Worm (Caenorhabditis elegans) whole organism, L3 larva: ENCODE data around the gene F27C8.2.
"Not testable (repeated sequence)": the region's sequence is repeated elsewhere in the genome, so short reads cannot be mapped to it uniquely, and the experiment has no call there.

Experiments
- ama-1 ChIP-seq: fragments of 150-350 bp; optimal IDR thresholded peaks from 2 replicates; lab custom pipeline; 2018
- ceh-82 ChIP-seq: fragments of 150-350 bp; optimal IDR thresholded peaks from 2 replicates; lab custom pipeline; 2014; ENCODE audit warnings: missing biosample characterization, missing genetic modification characterization
- ceh-9 ChIP-seq: sonication (generic microtip); optimal IDR thresholded peaks from 2 replicates; lab custom pipeline; 2018; ENCODE audit warnings: missing biosample characterization, missing genetic modification characterization
- daf-12 ChIP-seq: fragments of 150-350 bp; optimal IDR thresholded peaks from 2 replicates; lab custom pipeline; 2014; ENCODE audit warnings: missing biosample characterization, missing genetic modification reagents, missing genetic modification characterization
- egl-27 ChIP-seq: sonication (generic microtip); optimal IDR thresholded peaks from 4 replicates; lab custom pipeline; 2017; ENCODE audit warnings: missing biosample characterization, missing genetic modification reagents, missing genetic modification characterization
- egl-5 ChIP-seq: fragments of 150-350 bp; optimal IDR thresholded peaks from 2 replicates; lab custom pipeline; 2017; ENCODE audit warnings: missing biosample characterization, missing genetic modification reagents, missing genetic modification characterization, inconsistent platforms
- elt-1 ChIP-seq: fragments of 150-350 bp; optimal IDR thresholded peaks from 2 replicates; lab custom pipeline; 2014; ENCODE audit warnings: missing biosample characterization, missing genetic modification characterization
- elt-2 ChIP-seq: sonication (generic microtip); optimal IDR thresholded peaks from 2 replicates; lab custom pipeline; 2016; ENCODE audit warnings: missing genetic modification reagents, mild to moderate bottlenecking, missing genetic modification characterization, missing compliant biosample characterization
- elt-3 ChIP-seq, 3 experiments: fragments of 150-350 bp in 1 of 3; sonication (generic microtip) in 2 of 3; optimal IDR thresholded peaks; 2 replicates in 2 of 3; 4 replicates in 1 of 3; lab custom pipeline; 2014 to 2017; ENCODE audit warnings: missing biosample characterization in 3 of 3, missing genetic modification characterization in 3 of 3
- fkh-10 ChIP-seq: sonication (generic microtip); optimal IDR thresholded peaks from 2 replicates; lab custom pipeline; 2017; ENCODE audit warnings: missing biosample characterization, missing genetic modification reagents, missing genetic modification characterization
- fkh-2 ChIP-seq: fragments of 150-350 bp; optimal IDR thresholded peaks from 2 replicates; lab custom pipeline; 2014; ENCODE audit warnings: missing biosample characterization, missing genetic modification reagents, missing genetic modification characterization
- jun-1 ChIP-seq: fragments of 150-350 bp; optimal IDR thresholded peaks from 2 replicates; lab custom pipeline; 2014; ENCODE audit warnings: missing biosample characterization, missing genetic modification reagents, missing genetic modification characterization
- lin-15B ChIP-seq: fragments of 150-350 bp; optimal IDR thresholded peaks from 2 replicates; lab custom pipeline; 2014; ENCODE audit warnings: missing biosample characterization, missing genetic modification characterization
- lin-39 ChIP-seq: fragments of 150-350 bp; optimal IDR thresholded peaks from 2 replicates; lab custom pipeline; 2018; ENCODE audit warnings: missing biosample characterization, missing genetic modification reagents, missing genetic modification characterization
- lsy-12 ChIP-seq: sonication (generic microtip); optimal IDR thresholded peaks from 2 replicates; lab custom pipeline; 2016; ENCODE audit warnings: mild to moderate bottlenecking, missing genetic modification characterization, missing compliant biosample characterization
- mdl-1 ChIP-seq: fragments of 150-350 bp; optimal IDR thresholded peaks from 2 replicates; lab custom pipeline; 2014; ENCODE audit warnings: missing biosample characterization, missing genetic modification characterization
- mml-1 ChIP-seq: fragments of 150-350 bp; sonication (generic microtip); optimal IDR thresholded peaks from 3 replicates; lab custom pipeline; 2014; ENCODE audit warnings: missing biosample characterization, missing genetic modification characterization
- nfya-1 ChIP-seq: sonication (generic microtip); optimal IDR thresholded peaks from 2 replicates; lab custom pipeline; 2017; ENCODE audit warnings: missing genetic modification characterization, mild to moderate bottlenecking, missing compliant biosample characterization, antibody characterized with exemption, moderate library complexity; ENCODE audit not compliant: insufficient read depth
- nhr-11 ChIP-seq: fragments of 150-350 bp; optimal IDR thresholded peaks from 2 replicates; lab custom pipeline; 2014; ENCODE audit warnings: missing biosample characterization, missing genetic modification characterization
- nhr-12 ChIP-seq: fragments of 150-350 bp; optimal IDR thresholded peaks from 2 replicates; lab custom pipeline; 2014; ENCODE audit warnings: missing biosample characterization, missing genetic modification characterization
- nhr-23 ChIP-seq: fragments of 150-350 bp; optimal IDR thresholded peaks from 2 replicates; lab custom pipeline; 2014; ENCODE audit warnings: missing biosample characterization, missing genetic modification reagents, missing genetic modification characterization
- nhr-237 ChIP-seq: fragments of 150-350 bp; optimal IDR thresholded peaks from 2 replicates; lab custom pipeline; 2014; ENCODE audit warnings: missing biosample characterization, missing genetic modification characterization
- nhr-28 ChIP-seq: fragments of 150-350 bp; optimal IDR thresholded peaks from 2 replicates; lab custom pipeline; 2014; ENCODE audit warnings: missing biosample characterization, missing genetic modification characterization
- nhr-43 ChIP-seq: sonication (generic microtip); optimal IDR thresholded peaks from 2 replicates; lab custom pipeline; 2016; ENCODE audit warnings: mild to moderate bottlenecking, missing genetic modification characterization, missing compliant biosample characterization; ENCODE audit not compliant: poor library complexity, severe bottlenecking
- nhr-67 ChIP-seq: fragments of 150-350 bp; optimal IDR thresholded peaks from 2 replicates; lab custom pipeline; 2014; ENCODE audit warnings: missing biosample characterization, missing genetic modification characterization
- nhr-77 ChIP-seq: fragments of 150-350 bp; optimal IDR thresholded peaks from 2 replicates; lab custom pipeline; 2014; ENCODE audit warnings: missing biosample characterization, missing genetic modification characterization
- pha-4 ChIP-seq: fragments of 150-350 bp; optimal IDR thresholded peaks from 2 replicates; lab custom pipeline; 2014; ENCODE audit warnings: missing biosample characterization, missing genetic modification reagents, missing genetic modification characterization
- sea-2 ChIP-seq: fragments of 150-350 bp; sonication (generic microtip); optimal IDR thresholded peaks from 4 replicates; lab custom pipeline; 2014; ENCODE audit warnings: missing biosample characterization, missing genetic modification reagents, missing genetic modification characterization
- skn-1 ChIP-seq: fragments of 150-350 bp; optimal IDR thresholded peaks from 2 replicates; lab custom pipeline; 2014; ENCODE audit warnings: missing biosample characterization, missing genetic modification characterization
- snpc-4 ChIP-seq: fragments of 150-350 bp; optimal IDR thresholded peaks from 2 replicates; lab custom pipeline; 2014; ENCODE audit warnings: missing biosample characterization, missing genetic modification characterization
- unc-39 ChIP-seq: sonication (generic microtip); optimal IDR thresholded peaks from 4 replicates; lab custom pipeline; 2017; ENCODE audit warnings: missing biosample characterization, missing genetic modification characterization
- unc-62 ChIP-seq: fragments of 150-350 bp; sonication (generic microtip); optimal IDR thresholded peaks from 4 replicates; lab custom pipeline; 2014; ENCODE audit warnings: missing biosample characterization, missing genetic modification reagents, missing genetic modification characterization
- zag-1 ChIP-seq: fragments of 150-350 bp; optimal IDR thresholded peaks from 2 replicates; lab custom pipeline; 2014; ENCODE audit warnings: missing biosample characterization, missing genetic modification characterization
- ztf-4 ChIP-seq: fragments of 150-350 bp; optimal IDR thresholded peaks from 2 replicates; lab custom pipeline; 2014; ENCODE audit warnings: missing biosample characterization, missing genetic modification characterization

Gene F27C8.2

ce11 chrIV:9595779-9596406 is at the start of gene F27C8.2, which contains the start of gene F27C8.3:
Gene F27C8.2 (plus strand): TSS chrIV:9596356.
Gene F27C8.3 (minus strand): TSS chrIV:9595879.
- TF ChIP-seq egl-27, nhr-77, nhr-67 (tag; lab: Kevin White, UChicago): not testable (repeated sequence)

DNA sequence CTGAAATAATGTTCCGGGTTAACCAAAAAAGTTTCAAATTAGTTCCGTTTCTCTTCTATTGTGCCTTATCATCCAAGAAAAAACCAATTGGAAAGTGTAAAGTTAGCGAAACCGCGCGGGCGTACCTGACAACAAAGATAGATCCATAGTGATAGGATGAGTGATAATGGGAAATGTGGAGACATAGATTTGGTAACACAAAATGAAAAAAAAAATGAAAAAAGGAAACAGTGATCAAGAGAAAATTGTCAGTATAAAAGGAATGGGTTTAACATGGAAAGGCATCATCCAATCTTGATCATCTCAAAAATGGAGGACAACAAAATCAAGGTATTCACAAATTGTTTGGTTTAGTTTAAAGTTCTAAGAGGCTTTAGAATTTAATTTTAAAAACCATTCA is 33.1 kb upstream of the F27C8.2 start, which contains the start of gene col-122:
Gene col-122 (plus strand): TSS at position 301 of the 400 bp plus-strand sequence.
- no peak for TF ChIP-seq pha-4 (tag; lab: Kevin White, UChicago)
- no peak for TF ChIP-seq elt-3 (tag; optimal IDR thresholded peaks at IDR 0.05; lab: Kevin White, UChicago)
- no peak for TF ChIP-seq nhr-28 (tag; lab: Kevin White, UChicago)
- TF ChIP-seq skn-1 (tag; lab: Kevin White, UChicago): no peak
- TF ChIP-seq nhr-77 (tag; lab: Kevin White, UChicago): no peak
- no peak for TF ChIP-seq sea-2
- TF ChIP-seq elt-1 (tag; lab: Kevin White, UChicago): no peak
- TF ChIP-seq mml-1 (tag; lab: Kevin White, UChicago): no peak
- no peak for TF ChIP-seq zag-1 (tag; lab: Kevin White, UChicago)
- no peak for TF ChIP-seq ceh-9 (tag; lab: Kevin White, UChicago)
- TF ChIP-seq nhr-237 (tag; lab: Kevin White, UChicago): no peak
- no peak for TF ChIP-seq fkh-2 (tag; lab: Kevin White, UChicago)
- no peak for TF ChIP-seq ama-1 (lab: Kevin White, UChicago)
- no peak for TF ChIP-seq egl-5 (tag; lab: Kevin White, UChicago)

DNA sequence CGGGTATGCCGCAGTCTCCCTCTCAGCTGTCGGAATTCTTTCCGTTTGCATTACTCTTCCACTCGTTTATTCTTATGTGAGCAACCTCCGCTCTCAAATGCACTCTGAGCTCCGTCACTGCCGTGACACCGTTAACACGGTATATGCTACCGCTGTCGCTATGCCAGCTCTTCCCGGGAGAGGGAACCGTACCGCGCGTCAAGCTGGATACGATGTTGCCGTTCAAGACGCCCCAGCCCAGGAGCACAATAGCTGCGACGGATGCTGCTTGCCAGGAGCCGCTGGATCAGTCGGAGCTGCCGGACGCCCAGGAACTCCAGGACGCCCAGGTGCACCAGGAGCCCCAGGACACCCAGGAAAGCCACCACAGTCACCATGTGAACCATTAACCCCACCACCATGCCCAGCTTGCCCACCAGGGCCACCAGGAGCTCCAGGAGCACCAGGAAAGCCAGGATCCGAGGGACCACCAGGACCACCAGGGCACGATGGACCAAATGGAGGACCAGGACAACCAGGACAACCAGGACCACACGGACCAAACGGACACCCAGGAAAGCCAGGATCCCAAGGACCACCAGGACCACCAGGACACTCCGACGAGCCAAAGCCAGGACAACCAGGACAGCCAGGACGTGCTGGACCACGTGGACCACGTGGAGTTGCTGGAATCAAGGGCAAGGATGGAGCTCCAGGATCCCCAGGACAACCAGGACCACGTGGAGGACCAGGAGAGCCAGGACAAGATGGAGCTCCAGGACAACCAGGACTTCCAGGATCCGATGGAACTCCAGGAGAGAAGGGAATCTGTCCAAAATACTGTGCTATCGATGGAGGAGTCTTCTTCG is 32.4 kb upstream of the F27C8.2 start:
- TF ChIP-seq ceh-82 (tag; lab: Kevin White, UChicago) (no peak), lin-15B (tag; lab: Kevin White, UChicago) (no peak), mdl-1 (tag; lab: Kevin White, UChicago) (no peak), sea-2 (no peak), elt-2 (tag; lab: Kevin White, UChicago) (no peak), snpc-4 (tag; lab: Kevin White, UChicago) (no peak), nhr-23 (tag; lab: Kevin White, UChicago) (no peak), lsy-12 (tag; lab: Kevin White, UChicago) (no peak), nhr-43 (no peak), ztf-4 (tag; lab: Kevin White, UChicago) (no peak), unc-62 (GFP tag; lab: Kevin White, UChicago) (no peak), nhr-12 (no peak), nhr-237 (tag; lab: Kevin White, UChicago) (no peak), nhr-11 (tag; lab: Kevin White, UChicago) (no peak), unc-39 (tag; lab: Kevin White, UChicago) (no peak)
- TF ChIP-seq, all 47 proteins: peak for 0

DNA sequence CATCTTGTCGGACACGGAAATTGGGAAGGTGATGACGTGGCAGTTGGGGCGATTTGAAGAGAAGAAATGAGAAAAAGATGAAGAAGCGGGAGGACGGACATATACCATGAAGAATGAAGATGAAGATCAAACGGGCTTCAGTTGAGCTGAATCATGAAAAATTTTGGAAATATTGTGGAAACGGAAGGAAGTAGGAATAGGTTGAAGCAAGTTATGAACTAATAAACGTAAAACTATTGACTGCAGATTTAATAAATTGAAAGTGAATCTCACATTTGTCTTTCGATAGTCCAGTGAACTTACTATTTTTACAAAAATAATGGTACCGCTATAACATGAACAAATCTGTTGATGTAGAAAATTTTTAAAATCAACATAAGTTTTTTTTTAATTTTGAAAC is 29.7 kb upstream of the F27C8.2 start, which contains the start of gene lron-14:
Gene lron-14 (minus strand): TSS at position 101 of the 400 bp plus-strand sequence.
- TF ChIP-seq nfya-1 (tag; lab: Kevin White, UChicago) (no peak), daf-12 (no peak), elt-2 (tag; lab: Kevin White, UChicago) (no peak), ztf-4 (tag; lab: Kevin White, UChicago) (no peak), ceh-82 (tag; lab: Kevin White, UChicago) (no peak), mml-1 (tag; lab: Kevin White, UChicago) (no peak), unc-62 (GFP tag; lab: Kevin White, UChicago) (no peak), ama-1 (lab: Kevin White, UChicago) (no peak), egl-27 (tag; lab: Kevin White, UChicago) (no peak), zag-1 (tag; lab: Kevin White, UChicago) (no peak), pha-4 (tag; lab: Kevin White, UChicago) (no peak), egl-5 (tag; lab: Kevin White, UChicago) (no peak), fkh-10 (GFP tag; lab: Kevin White, UChicago) (no peak), nhr-67 (tag; lab: Kevin White, UChicago) (no peak), nhr-23 (tag; lab: Kevin White, UChicago) (no peak), jun-1 (tag; lab: Kevin White, UChicago) (no peak), nhr-12 (no peak), lin-39 (tag; lab: Kevin White, UChicago) (no peak)
